Worm (Caenorhabditis elegans) whole organism, midembryonic: Measurements from ENCODE around the gene his-62.

Experiments used
- cog-1 ChIP-seq: sonication (generic microtip); optimal IDR thresholded peaks from 2 replicates; lab custom pipeline; 2016; ENCODE audit warnings: missing genetic modification characterization, missing compliant biosample characterization
- flt-1 ChIP-seq: fragments of 200-800 bp; sonication (Bioruptor generic); IDR thresholded peaks from 2 replicates; pipeline ENCODE4 v1.3.6; 2022; ENCODE audit warnings: missing genetic modification characterization, missing compliant biosample characterization

ce11 chrIV:7456225-7456624, 30.1 kb upstream of the his-62 start, which contains the start of gene F13B6.1:
- no peak for TF ChIP-seq cog-1 (tag; lab: Kevin White, UChicago)
- TF ChIP-seq flt-1, result no peak
